Worm (Caenorhabditis elegans): ENCODE results near the gene twk-10.
"Not testable (repeated sequence)": the region's sequence is repeated elsewhere in the genome, so short reads cannot be mapped to it uniquely, and the experiment has no call there.

Gene twk-10

ce11 chrV:6558103-6558502 is 6.0 kb downstream of the twk-10 start, which contains the start of gene spp-20:
Gene spp-20 (minus strand): TSS chrV:6558203.
- TF ChIP-seq unc-62 (GFP tag; optimal IDR thresholded peaks at IDR 0.05) = no peak

- TF ChIP-seq unc-62 (GFP tag; optimal IDR thresholded peaks at IDR 0.05) = no peak
These were observed 7.0 kb downstream of the twk-10 start, which contains the start of gene spp-26 for ce11 chrV:6559105-6559504. Gene spp-26 (minus strand): TSS chrV:6559205.

- no peak for TF ChIP-seq unc-62 (GFP tag; optimal IDR thresholded peaks at IDR 0.05)
These were observed 7.4 kb downstream of the twk-10 start for ce11 chrV:6559585-6559984.

- no peak for TF ChIP-seq unc-62 (GFP tag; optimal IDR thresholded peaks at IDR 0.05)
These were observed 9.5 kb downstream of the twk-10 start, which contains the start of gene spp-19 for ce11 chrV:6561592-6561991. Gene spp-19 (minus strand): TSS chrV:6561692.

- TF ChIP-seq unc-62 (GFP tag; optimal IDR thresholded peaks at IDR 0.05) = no peak
These were observed 13.8 kb downstream of the twk-10 start, which contains the start of gene K04A8.1 for ce11 chrV:6565851-6566386. Gene K04A8.1 (plus strand): TSS chrV:6566336.

ce11 chrV:6575406-6576130 is 23.4 kb downstream of the twk-10 start, which contains the start of gene fut-2:
Gene fut-2 (minus strand): TSS chrV:6575890.
- no peak for TF ChIP-seq unc-62 (GFP tag; optimal IDR thresholded peaks at IDR 0.05)

- TF ChIP-seq unc-62 (GFP tag; optimal IDR thresholded peaks at IDR 0.05) = no peak
These were observed 24.4 kb downstream of the twk-10 start, which contains the start of gene EGAP9.4 for ce11 chrV:6576567-6576966. Gene EGAP9.4 (plus strand): TSS chrV:6576867.

- TF ChIP-seq unc-62 (GFP tag; optimal IDR thresholded peaks at IDR 0.05) = no peak
These were observed 27.9 kb downstream of the twk-10 start, which contains the start of gene EGAP9.3 for ce11 chrV:6579992-6580391. Gene EGAP9.3 (minus strand): TSS chrV:6580122.

ce11 chrV:6581762-6582161 is 29.6 kb downstream of the twk-10 start, which contains the start of gene ZK1055.4:
Gene ZK1055.4 (plus strand): TSS chrV:6582062.
- not testable (repeated sequence) for TF ChIP-seq unc-62 (GFP tag; optimal IDR thresholded peaks at IDR 0.05)

ce11 chrV:6590283-6590682 is 38.1 kb downstream of the twk-10 start, which contains the start of gene ZK1055.2:
Gene ZK1055.2 (plus strand): TSS chrV:6590583.
- TF ChIP-seq unc-62 (GFP tag; optimal IDR thresholded peaks at IDR 0.05) = no peak

ce11 chrV:6593700-6594244 is 41.6 kb downstream of the twk-10 start, which contains the start of gene hcp-1:
Gene hcp-1 (plus strand): TSS chrV:6594194.
- TF ChIP-seq unc-62 (GFP tag; optimal IDR thresholded peaks at IDR 0.05) = no peak

- no peak for TF ChIP-seq unc-62 (GFP tag; optimal IDR thresholded peaks at IDR 0.05)
These were observed 50.5 kb downstream of the twk-10 start, which contains the start of gene ZK1055.6 for ce11 chrV:6602556-6603062. Gene ZK1055.6 (minus strand): TSS chrV:6602606.

ce11 chrV:6605275-6605674 is 53.1 kb downstream of the twk-10 start, which contains the start of gene ZK1055.7:
Gene ZK1055.7 (minus strand): TSS chrV:6605375.
- no peak for TF ChIP-seq unc-62 (GFP tag; optimal IDR thresholded peaks at IDR 0.05)

ce11 chrV:6606197-6606596 is 54.1 kb downstream of the twk-10 start:
- no peak for TF ChIP-seq unc-62 (GFP tag; optimal IDR thresholded peaks at IDR 0.05)

Measured in whole organism, dauer.